Worm (Caenorhabditis elegans) whole organism, young adult: ENCODE results near the gene ZK218.5.

Experiments
- B0336.3 ChIP-seq: fragments of 200-800 bp; sonication (Bioruptor generic); IDR thresholded peaks from 2 replicates; pipeline ENCODE4 v1.3.6; 2022; ENCODE audit warnings: missing genetic modification characterization, missing compliant biosample characterization
- C17E4.6 ChIP-seq: fragments of 200-800 bp; sonication (Bioruptor generic); IDR thresholded peaks from 2 replicates; pipeline ENCODE4 v1.3.6; 2022; ENCODE audit warnings: missing genetic modification reagents, missing genetic modification characterization, missing compliant biosample characterization
- F33H1.4 ChIP-seq: fragments of 200-800 bp; sonication (Bioruptor generic); IDR thresholded peaks from 2 replicates; pipeline ENCODE4 v1.3.6; 2022; ENCODE audit warnings: missing genetic modification reagents, missing genetic modification characterization, missing compliant biosample characterization
- F52B5.7 ChIP-seq: sonication (generic microtip); optimal IDR thresholded peaks from 2 replicates; lab custom pipeline; 2016; ENCODE audit warnings: mild to moderate bottlenecking, missing genetic modification characterization, missing compliant biosample characterization
- K11D2.4 ChIP-seq: fragments of 200-800 bp; sonication (Bioruptor generic); IDR thresholded peaks from 2 replicates; pipeline ENCODE4 v1.3.6; 2022; ENCODE audit warnings: missing genetic modification reagents, missing genetic modification characterization, missing compliant biosample characterization
- ama-1 ChIP-seq, 3 experiments: fragments of 150-350 bp in 1 of 3; sonication (generic microtip) in 2 of 3; optimal IDR thresholded peaks; 2 replicates each; lab custom pipeline; 2014 to 2018; ENCODE audit warnings: missing biosample characterization in 2 of 3, missing genetic modification characterization in 2 of 3, missing genetic modification reagents in 2 of 3
- nfyb-1 ChIP-seq: fragments of 200-800 bp; sonication (Bioruptor generic); IDR thresholded peaks from 2 replicates; pipeline ENCODE4 v1.3.6; 2022; ENCODE audit warnings: missing genetic modification reagents, missing genetic modification characterization, missing compliant biosample characterization
- pha-4 ChIP-seq: fragments of 150-350 bp; sonication (generic microtip); optimal IDR thresholded peaks from 2 replicates; lab custom pipeline; 2014; ENCODE audit warnings: missing biosample characterization, missing genetic modification reagents, missing genetic modification characterization
- ztf-3 ChIP-seq: fragments of 200-800 bp; sonication (Bioruptor generic); optimal IDR thresholded peaks from 2 replicates; lab custom pipeline; 2018; ENCODE audit warnings: mild to moderate bottlenecking, missing genetic modification characterization, missing compliant biosample characterization

DNA sequence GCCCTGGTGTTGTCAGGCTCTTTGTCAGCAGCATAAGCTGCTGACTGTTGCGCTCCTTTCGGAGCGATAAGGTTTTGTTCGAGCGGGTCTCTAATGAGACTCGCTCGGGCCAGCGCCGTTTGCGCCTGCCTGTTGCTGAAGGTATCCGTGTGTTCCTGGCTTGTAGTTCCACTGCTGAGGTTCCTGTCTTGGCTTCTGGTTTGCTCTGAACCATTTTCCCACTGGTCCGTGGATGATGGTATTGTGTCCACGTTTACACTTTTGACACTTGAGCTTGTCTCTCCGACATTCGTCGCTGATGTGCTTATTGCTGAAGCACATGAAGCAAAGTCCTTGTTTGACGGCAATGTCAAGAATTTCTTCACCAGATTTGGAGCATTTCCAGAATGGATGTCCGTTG, 50.4 kb downstream of the ZK218.5 start:
- TF ChIP-seq ama-1 (optimal IDR thresholded peaks at IDR 0.05; lab: Kevin White, UChicago) = no peak
- TF ChIP-seq ama-1 (GFP tag; optimal IDR thresholded peaks at IDR 0.05; lab: Kevin White, UChicago) = no peak
- no peak for TF ChIP-seq K11D2.4
- no peak for TF ChIP-seq nfyb-1 (GFP tag; lab: Robert Waterston, UW)
- no peak for TF ChIP-seq B0336.3 (GFP tag; lab: Robert Waterston, UW)
- no peak for TF ChIP-seq F33H1.4 (GFP tag; lab: Robert Waterston, UW)
- no peak for TF ChIP-seq F52B5.7
- no peak for TF ChIP-seq ztf-3
- no peak for TF ChIP-seq pha-4
- no peak for TF ChIP-seq C17E4.6 (GFP tag; lab: Robert Waterston, UW)
